Worm (Caenorhabditis elegans) whole organism, midembryonic: ENCODE results near the gene tag-281.

ENCODE experiments used
- cog-1 ChIP-seq: sonication (generic microtip); optimal IDR thresholded peaks from 2 replicates; lab custom pipeline; 2016; ENCODE audit warnings: missing genetic modification characterization, missing compliant biosample characterization
- ztf-23 ChIP-seq: fragments of 200-800 bp; sonication (Bioruptor generic); IDR thresholded peaks from 2 replicates; pipeline ENCODE4 v1.3.6; 2022; ENCODE audit warnings: missing genetic modification reagents, missing genetic modification characterization, missing compliant biosample characterization

DNA sequence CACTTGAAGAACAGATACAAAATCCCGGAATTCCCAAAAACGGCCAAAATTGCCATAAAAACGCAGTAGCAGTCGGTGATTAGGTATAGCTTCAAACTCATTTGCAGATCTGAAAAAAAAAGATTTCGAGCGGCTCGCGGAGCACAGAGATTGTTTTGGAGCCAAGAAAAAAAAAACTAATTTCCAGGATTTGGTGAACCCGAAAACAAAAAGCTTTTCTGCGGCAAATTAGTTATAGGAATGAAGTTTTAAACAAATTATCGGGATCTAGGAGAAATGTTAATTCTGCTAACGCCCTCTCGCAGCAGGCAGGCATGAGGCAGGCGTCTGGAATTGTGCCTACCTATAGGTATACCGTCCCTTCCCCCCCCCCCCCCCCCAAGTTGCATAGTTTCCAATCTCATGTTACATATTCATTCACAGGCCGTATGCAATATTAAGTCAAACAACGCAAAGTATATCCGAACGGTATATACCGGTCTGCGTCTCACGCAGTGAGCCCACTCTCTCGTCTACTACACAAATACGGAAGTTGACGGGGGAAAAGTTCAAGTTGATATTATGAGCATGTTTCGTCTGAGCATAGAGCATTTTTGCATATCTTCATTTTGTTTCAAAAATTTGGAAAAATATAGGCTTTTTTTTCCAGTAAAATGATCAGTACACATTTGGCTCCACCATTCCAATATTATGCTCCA lies 14.7 kb upstream of the tag-281 start, which contains the start of the genes W05H5.1 and pitr-6:
- TF ChIP-seq ztf-23 (GFP tag; lab: Robert Waterston, UW) = no peak
- TF ChIP-seq cog-1 = no peak
